Worm (Caenorhabditis elegans): ENCODE measurements around the gene R08A2.5.

R08A2.5 gene

ce11 chrV:14728754-14729153, 16.3 kb downstream of the R08A2.5 start, which contains the start of gene Y50E8A.2:
TSS of gene Y50E8A.2 (minus strand) at chrV:14728854.
- TF ChIP-seq ets-4 (GFP tag; optimal IDR thresholded peaks at IDR 0.05) (no peak), ztf-3 (GFP tag; optimal IDR thresholded peaks at IDR 0.05) (no peak), ceh-100 (GFP tag; IDR thresholded peaks at IDR 0.05) (no peak), madf-3 (GFP tag; IDR thresholded peaks at IDR 0.05) (no peak), ztf-6 (GFP tag; IDR thresholded peaks at IDR 0.05) (no peak), F49E8.2 (tag; optimal IDR thresholded peaks at IDR 0.05; ENCODE audit: insufficient read depth) (no peak)

ce11 chrV:14729343-14729742, 16.9 kb downstream of the R08A2.5 start, which contains the start of gene oig-3:
TSS of gene oig-3 (plus strand) at chrV:14729643.
- TF ChIP-seq F10E7.11 (tag; optimal IDR thresholded peaks at IDR 0.05) (no peak), aptf-3 (GFP tag; IDR thresholded peaks at IDR 0.05) (no peak), him-1 (tag; optimal IDR thresholded peaks at IDR 0.05) (no peak), T26A5.8 (tag; optimal IDR thresholded peaks at IDR 0.05) (no peak), Y53F4B.3 (GFP tag; IDR thresholded peaks at IDR 0.05) (no peak), akir-1 (GFP tag; optimal IDR thresholded peaks at IDR 0.05) (no peak), Y79H2A.3 (GFP tag; conservative IDR thresholded peaks at IDR 0.05) (no peak), C06A6.2 (GFP tag; conservative IDR thresholded peaks at IDR 0.05) (no peak), sdz-38 (tag; optimal IDR thresholded peaks at IDR 0.05) (no peak), nhr-90 (tag; optimal IDR thresholded peaks at IDR 0.05) (no peak)

- TF ChIP-seq dpl-1 (GFP tag; optimal IDR thresholded peaks at IDR 0.05) = peak; percentile 41
- TF ChIP-seq lsl-1 (GFP tag; optimal IDR thresholded peaks at IDR 0.05) = peak; percentile 22
- no peak; the same call in 1 of the 2 replicates for TF ChIP-seq madf-6 (GFP tag; IDR thresholded peaks at IDR 0.05)
- no peak for TF ChIP-seq sea-2 (GFP tag; IDR thresholded peaks at IDR 0.05)
- peak; percentile 35 for TF ChIP-seq lin-54 (GFP tag; optimal IDR thresholded peaks at IDR 0.05)
- no peak for TF ChIP-seq akir-1 (GFP tag; optimal IDR thresholded peaks at IDR 0.05)
- TF ChIP-seq mcd-1 (GFP tag; IDR thresholded peaks at IDR 0.05) = peak; percentile 79
- peak; percentile 78 for TF ChIP-seq efl-1 (GFP tag; optimal IDR thresholded peaks at IDR 0.05)
- peak; percentile 5 for TF ChIP-seq snpc-3.4 (tag; optimal IDR thresholded peaks at IDR 0.05)
- peak in 1 of 3 experiments; percentile 72 for TF ChIP-seq lin-35 (GFP tag; optimal IDR thresholded peaks at IDR 0.05)
- TF ChIP-seq B0035.1 (tag; optimal IDR thresholded peaks at IDR 0.05) = no peak
These were observed 21.9 kb downstream of the R08A2.5 start, which contains the start of gene unc-61 for ce11 chrV:14734187-14734765. TSS of gene unc-61 (minus strand) at chrV:14734237.

- TF ChIP-seq dpff-1 (tag; optimal IDR thresholded peaks at IDR 0.05) = no peak
- TF ChIP-seq cebp-2 (GFP tag; IDR thresholded peaks at IDR 0.05) = no peak
- TF ChIP-seq T07F8.4 (tag; optimal IDR thresholded peaks at IDR 0.05) = no peak
- TF ChIP-seq snpc-1.3 (tag; optimal IDR thresholded peaks at IDR 0.05; ENCODE audit: insufficient read depth) = no peak
- no peak for TF ChIP-seq Y67H2A.10 (GFP tag; conservative IDR thresholded peaks at IDR 0.05)
- no peak for TF ChIP-seq ztf-28 (GFP tag; IDR thresholded peaks at IDR 0.05)
- TF ChIP-seq sdz-38 (tag; optimal IDR thresholded peaks at IDR 0.05) = no peak
- TF ChIP-seq ztf-25 (GFP tag; IDR thresholded peaks at IDR 0.05) = no peak
- TF ChIP-seq Y56A3A.18 (GFP tag; IDR thresholded peaks at IDR 0.05) = no peak
- TF ChIP-seq lsl-1 (GFP tag; optimal IDR thresholded peaks at IDR 0.05) = no peak
- TF ChIP-seq ccch-3 (GFP tag; optimal IDR thresholded peaks at IDR 0.05) = no peak
- TF ChIP-seq F37B4.10 (GFP tag; IDR thresholded peaks at IDR 0.05) = no peak
- no peak for TF ChIP-seq B0336.3 (GFP tag; IDR thresholded peaks at IDR 0.05)
- no peak for TF ChIP-seq rec-8 (tag; optimal IDR thresholded peaks at IDR 0.05)
- TF ChIP-seq mxl-1 (tag; optimal IDR thresholded peaks at IDR 0.05) = no peak
- no peak for TF ChIP-seq tbp1 (GFP tag; optimal IDR thresholded peaks at IDR 0.05)
- no peak for TF ChIP-seq hlh-12 (tag; optimal IDR thresholded peaks at IDR 0.05)
- no peak for TF ChIP-seq madf-8 (GFP tag; conservative IDR thresholded peaks at IDR 0.05)
These were observed 24.4 kb downstream of the R08A2.5 start, which contains the start of gene Y50E8A.5 for ce11 chrV:14736851-14737250. TSS of gene Y50E8A.5 (minus strand) at chrV:14736951.

Measured in whole organism, young adult.